Fruit fly (Drosophila melanogaster): ENCODE data around the gene CG32278.

dm6 chr3L:3166200-3166695, 2.8 kb upstream of the CG32278 start, which contains the start of gene Asciz:
- TF ChIP-seq gl (tag; optimal IDR thresholded peaks at IDR 0.05) = no peak
- TF ChIP-seq CG13204 (GFP tag; optimal IDR thresholded peaks at IDR 0.05) = no peak
- no peak for TF ChIP-seq CG17806 (tag; optimal IDR thresholded peaks at IDR 0.05)
- no peak for TF ChIP-seq CG8301 (tag; optimal IDR thresholded peaks at IDR 0.05)
- no peak for TF ChIP-seq Pif1A (GFP tag; optimal IDR thresholded peaks at IDR 0.05)
- no peak for TF ChIP-seq Ets98B (GFP tag; IDR thresholded peaks at IDR 0.05)
- no peak for TF ChIP-seq CG32121 (GFP tag; IDR thresholded peaks at IDR 0.05)
- TF ChIP-seq CG14655 (GFP tag; optimal IDR thresholded peaks at IDR 0.05) = no peak
